Fruit fly (Drosophila melanogaster) whole organism, embryonic: ENCODE measurements around the gene Sik2.
A peak's percentile ranks its signal among the peaks of the same experiment; 100 is the strongest.

ENCODE experiments used
- CG10321 ChIP-seq: fragments of 200-800 bp; sonication (Bioruptor generic); IDR thresholded peaks from 2 replicates; pipeline ENCODE4 v1.3.6; 2022; ENCODE audit warnings: missing biosample characterization, missing genetic modification characterization
- CG11093 ChIP-seq: fragments of 200-800 bp; sonication (Bioruptor generic); IDR thresholded peaks from 3 replicates; pipeline ENCODE4 v1.3.6; 2022; ENCODE audit warnings: missing biosample characterization, missing genetic modification characterization
- CG11398 ChIP-seq: fragments of 200-800 bp; sonication (Bioruptor generic); optimal IDR thresholded peaks from 2 replicates; lab custom pipeline; 2016; ENCODE audit warnings: missing biosample characterization, missing genetic modification characterization
- CG12236 ChIP-seq: fragments of 200-800 bp; sonication (Bioruptor generic); optimal IDR thresholded peaks from 2 replicates; lab custom pipeline; 2016; ENCODE audit warnings: missing biosample characterization, missing genetic modification characterization
- CG12942 ChIP-seq: fragments of 200-800 bp; sonication (Bioruptor generic); optimal IDR thresholded peaks from 3 replicates; lab custom pipeline; 2016; ENCODE audit warnings: missing biosample characterization, missing genetic modification characterization
- CG13624 ChIP-seq: fragments of 200-800 bp; sonication (Bioruptor generic); optimal IDR thresholded peaks from 2 replicates; lab custom pipeline; 2016; ENCODE audit warnings: missing biosample characterization, missing genetic modification characterization
- CG14014 ChIP-seq: fragments of 200-800 bp; sonication (Bioruptor generic); IDR thresholded peaks from 2 replicates; pipeline ENCODE4 v1.3.6; 2022; ENCODE audit warnings: missing biosample characterization, missing genetic modification characterization
- CG14441 ChIP-seq: fragments of 200-800 bp; sonication (Bioruptor generic); IDR thresholded peaks from 2 replicates; pipeline ENCODE4 v1.3.6; 2022; ENCODE audit warnings: missing biosample characterization, missing genetic modification characterization
- CG15269 ChIP-seq: fragments of 200-800 bp; sonication (Bioruptor generic); optimal IDR thresholded peaks from 2 replicates; lab custom pipeline; 2018; ENCODE audit warnings: missing biosample characterization, mild to moderate bottlenecking, missing genetic modification characterization, moderate library complexity
- CG15601 ChIP-seq: fragments of 200-800 bp; sonication (Bioruptor generic); optimal IDR thresholded peaks from 3 replicates; lab custom pipeline; 2019; ENCODE audit warnings: missing biosample characterization, mild to moderate bottlenecking, missing genetic modification characterization, moderate library complexity
- CG18262 ChIP-seq: fragments of 200-800 bp; optimal IDR thresholded peaks from 3 replicates; lab custom pipeline; 2019; ENCODE audit warnings: missing biosample characterization, mild to moderate bottlenecking, missing genetic modification characterization, moderate library complexity
- CG4617 ChIP-seq: fragments of 200-800 bp; sonication (Bioruptor generic); optimal IDR thresholded peaks from 3 replicates; lab custom pipeline; 2016; ENCODE audit warnings: missing biosample characterization, missing genetic modification characterization, borderline replicate concordance
- CG4730 ChIP-seq: fragments of 200-800 bp; sonication (Bioruptor generic); IDR thresholded peaks from 2 replicates; pipeline ENCODE4 v1.3.6; 2022; ENCODE audit warnings: missing biosample characterization, missing genetic modification characterization
- CG7271 ChIP-seq: fragments of 200-800 bp; sonication (Bioruptor generic); optimal IDR thresholded peaks from 2 replicates; lab custom pipeline; 2018; ENCODE audit warnings: missing biosample characterization, mild to moderate bottlenecking, missing genetic modification characterization, moderate library complexity
- CG7745 ChIP-seq: fragments of 200-800 bp; sonication (Bioruptor generic); optimal IDR thresholded peaks from 2 replicates; lab custom pipeline; 2018; ENCODE audit warnings: missing biosample characterization, mild to moderate bottlenecking, missing genetic modification characterization, moderate library complexity
- CG9437 ChIP-seq: fragments of 200-800 bp; sonication (Bioruptor generic); optimal IDR thresholded peaks from 2 replicates; lab custom pipeline; 2018; ENCODE audit warnings: missing biosample characterization, mild to moderate bottlenecking, missing genetic modification characterization
- CG9727 ChIP-seq: fragments of 200-800 bp; sonication (Bioruptor generic); optimal IDR thresholded peaks from 3 replicates; lab custom pipeline; 2017; ENCODE audit warnings: missing biosample characterization, mild to moderate bottlenecking, missing genetic modification characterization
- CG9797 ChIP-seq: fragments of 200-800 bp; sonication (Bioruptor generic); optimal IDR thresholded peaks from 3 replicates; lab custom pipeline; 2018; ENCODE audit warnings: missing biosample characterization, mild to moderate bottlenecking, missing genetic modification characterization
- CG9817 ChIP-seq: fragments of 200-800 bp; sonication (Bioruptor generic); optimal IDR thresholded peaks from 2 replicates; lab custom pipeline; 2018; ENCODE audit warnings: missing biosample characterization, mild to moderate bottlenecking, missing genetic modification characterization, moderate library complexity
- D19B ChIP-seq: fragments of 200-800 bp; sonication (Bioruptor generic); optimal IDR thresholded peaks from 2 replicates; lab custom pipeline; 2017; ENCODE audit warnings: missing biosample characterization, mild to moderate bottlenecking, missing genetic modification characterization
- Dip2 ChIP-seq: fragments of 200-800 bp; sonication (Bioruptor generic); IDR thresholded peaks from 2 replicates; pipeline ENCODE4 v1.3.6; 2022; ENCODE audit warnings: missing biosample characterization, missing genetic modification characterization
- Dp ChIP-seq: fragments of 200-800 bp; sonication (Bioruptor generic); optimal IDR thresholded peaks from 2 replicates; lab custom pipeline; 2018; ENCODE audit warnings: missing biosample characterization, mild to moderate bottlenecking, missing genetic modification characterization, moderate library complexity
- Eip74EF ChIP-seq, 2 experiments: fragments of 200-800 bp in 1 of 2; fragments of >200 bp in 1 of 2; sonication (Bioruptor generic) in 1 of 2; optimal IDR thresholded peaks; 2 replicates each; lab custom pipeline; 2017 to 2019; ENCODE audit warnings: missing biosample characterization in 2 of 2, missing genetic modification characterization in 2 of 2, mild to moderate bottlenecking in 1 of 2, moderate library complexity in 1 of 2
- Fer1 ChIP-seq: fragments of 200-800 bp; sonication (Bioruptor generic); optimal IDR thresholded peaks from 2 replicates; lab custom pipeline; 2017; ENCODE audit warnings: missing biosample characterization, mild to moderate bottlenecking, missing genetic modification characterization
- H15 ChIP-seq: fragments of 200-800 bp; sonication (Bioruptor generic); IDR thresholded peaks from 3 replicates; pipeline ENCODE4 v1.3.6; 2022; ENCODE audit warnings: missing biosample characterization, missing genetic modification characterization
- HmgD ChIP-seq: fragments of 200-800 bp; sonication (Bioruptor generic); optimal IDR thresholded peaks from 3 replicates; lab custom pipeline; 2016; ENCODE audit warnings: missing biosample characterization, missing genetic modification characterization
- Kr ChIP-seq: fragments of 200-800 bp; sonication (Bioruptor generic); optimal IDR thresholded peaks from 2 replicates; lab custom pipeline; 2017; ENCODE audit warnings: missing biosample characterization, mild to moderate bottlenecking, missing genetic modification characterization
- MBD-R2 ChIP-seq: fragments of 200-800 bp; sonication (Bioruptor generic); IDR thresholded peaks from 2 replicates; pipeline ENCODE4 v1.3.6; 2022; ENCODE audit warnings: missing biosample characterization, missing genetic modification characterization
- Rfx ChIP-seq: fragments of 200-800 bp; sonication (Bioruptor generic); IDR thresholded peaks from 2 replicates; pipeline ENCODE4 v1.3.6; 2022; ENCODE audit warnings: missing biosample characterization, missing genetic modification characterization
- Six4 ChIP-seq: fragments of 200-800 bp; sonication (Bioruptor generic); optimal IDR thresholded peaks from 2 replicates; lab custom pipeline; 2016; ENCODE audit warnings: missing biosample characterization, missing genetic modification characterization
- Usf ChIP-seq: fragments of 200-800 bp; sonication (Bioruptor generic); optimal IDR thresholded peaks from 2 replicates; lab custom pipeline; 2017; ENCODE audit warnings: missing genotype, missing biosample characterization, missing genetic modification characterization
- ap ChIP-seq: fragments of 200-800 bp; sonication (Bioruptor generic); IDR thresholded peaks from 2 replicates; pipeline ENCODE4 v1.3.6; 2022; ENCODE audit warnings: missing biosample characterization, missing genetic modification characterization
- ara ChIP-seq: fragments of 200-800 bp; sonication (Bioruptor generic); IDR thresholded peaks from 2 replicates; pipeline ENCODE4 v1.3.6; 2022; ENCODE audit warnings: missing biosample characterization, missing genetic modification characterization
- bowl ChIP-seq: fragments of 200-800 bp; sonication (Bioruptor generic); IDR thresholded peaks from 2 replicates; pipeline ENCODE4 v1.3.6; 2022; ENCODE audit warnings: missing biosample characterization, missing genetic modification characterization
- cas ChIP-seq: fragments of 200-800 bp; sonication (Bioruptor generic); IDR thresholded peaks from 2 replicates; pipeline ENCODE4 v1.3.6; 2022; ENCODE audit warnings: missing biosample characterization, missing genetic modification characterization
- crc ChIP-seq: fragments of 200-800 bp; sonication (Bioruptor generic); optimal IDR thresholded peaks from 2 replicates; lab custom pipeline; 2016; ENCODE audit warnings: missing biosample characterization, missing genetic modification characterization
- dan ChIP-seq: fragments of 200-800 bp; sonication (Bioruptor generic); IDR thresholded peaks from 2 replicates; pipeline ENCODE4 v1.3.6; 2022; ENCODE audit warnings: missing biosample characterization, missing genetic modification characterization
- dimm ChIP-seq: fragments of 200-800 bp; sonication (Bioruptor generic); IDR thresholded peaks from 2 replicates; pipeline ENCODE4 v1.3.6; 2022; ENCODE audit warnings: missing biosample characterization, missing genetic modification characterization
- en ChIP-seq: fragments of 200-800 bp; sonication (Bioruptor generic); optimal IDR thresholded peaks from 2 replicates; lab custom pipeline; 2016; ENCODE audit warnings: missing biosample characterization, missing genetic modification characterization
- eyg ChIP-seq: fragments of 200-800 bp; sonication (Bioruptor generic); optimal IDR thresholded peaks from 3 replicates; lab custom pipeline; 2016; ENCODE audit warnings: missing biosample characterization, missing genetic modification characterization
- gcm2 ChIP-seq: fragments of 200-800 bp; sonication (Bioruptor generic); optimal IDR thresholded peaks from 2 replicates; lab custom pipeline; 2016; ENCODE audit warnings: missing biosample characterization, missing genetic modification characterization
- gsb-n ChIP-seq: fragments of 200-800 bp; sonication (Bioruptor generic); optimal IDR thresholded peaks from 3 replicates; lab custom pipeline; 2018; ENCODE audit warnings: missing biosample characterization, mild to moderate bottlenecking, missing genetic modification characterization
- h ChIP-seq: fragments of >200 bp; optimal IDR thresholded peaks from 2 replicates; lab custom pipeline; 2017
- klu ChIP-seq: fragments of 200-800 bp; sonication (Bioruptor generic); IDR thresholded peaks from 2 replicates; pipeline ENCODE4 v1.3.6; 2022; ENCODE audit warnings: missing biosample characterization, missing genetic modification characterization
- pb ChIP-seq: fragments of 200-800 bp; sonication (Bioruptor generic); optimal IDR thresholded peaks from 3 replicates; lab custom pipeline; 2016; ENCODE audit warnings: missing biosample characterization, missing genetic modification characterization
- sc ChIP-seq, 3 experiments: fragments of >200 bp in 2 of 3; fragments of 200-800 bp in 1 of 3; sonication (Bioruptor generic) in 1 of 3; optimal IDR thresholded peaks; 2 replicates in 2 of 3; 3 replicates in 1 of 3; lab custom pipeline; 2017; ENCODE audit warnings: mild to moderate bottlenecking in 1 of 3, missing biosample characterization in 1 of 3, missing genetic modification characterization in 1 of 3, missing genetic modification reagents in 1 of 3
- schlank ChIP-seq: fragments of 200-800 bp; sonication (Bioruptor generic); optimal IDR thresholded peaks from 2 replicates; lab custom pipeline; 2018; ENCODE audit warnings: missing biosample characterization, mild to moderate bottlenecking, missing genetic modification characterization
- so ChIP-seq: fragments of 200-800 bp; sonication (Bioruptor generic); IDR thresholded peaks from 3 replicates; pipeline ENCODE4 v1.3.6; 2022; ENCODE audit warnings: missing biosample characterization, missing genetic modification characterization
- tio ChIP-seq: fragments of 200-800 bp; sonication (Bioruptor generic); optimal IDR thresholded peaks from 2 replicates; lab custom pipeline; 2017; ENCODE audit warnings: missing biosample characterization, missing genetic modification characterization, inconsistent platforms
- wor ChIP-seq: fragments of 200-800 bp; sonication (Bioruptor generic); IDR thresholded peaks from 2 replicates; pipeline ENCODE4 v1.3.6; 2022; ENCODE audit warnings: missing biosample characterization, missing genetic modification characterization
- zf30C ChIP-seq: fragments of 200-800 bp; sonication (Bioruptor generic); optimal IDR thresholded peaks from 3 replicates; lab custom pipeline; 2018; ENCODE audit warnings: missing biosample characterization, mild to moderate bottlenecking, missing genetic modification characterization

The Sik2 gene

DNA sequence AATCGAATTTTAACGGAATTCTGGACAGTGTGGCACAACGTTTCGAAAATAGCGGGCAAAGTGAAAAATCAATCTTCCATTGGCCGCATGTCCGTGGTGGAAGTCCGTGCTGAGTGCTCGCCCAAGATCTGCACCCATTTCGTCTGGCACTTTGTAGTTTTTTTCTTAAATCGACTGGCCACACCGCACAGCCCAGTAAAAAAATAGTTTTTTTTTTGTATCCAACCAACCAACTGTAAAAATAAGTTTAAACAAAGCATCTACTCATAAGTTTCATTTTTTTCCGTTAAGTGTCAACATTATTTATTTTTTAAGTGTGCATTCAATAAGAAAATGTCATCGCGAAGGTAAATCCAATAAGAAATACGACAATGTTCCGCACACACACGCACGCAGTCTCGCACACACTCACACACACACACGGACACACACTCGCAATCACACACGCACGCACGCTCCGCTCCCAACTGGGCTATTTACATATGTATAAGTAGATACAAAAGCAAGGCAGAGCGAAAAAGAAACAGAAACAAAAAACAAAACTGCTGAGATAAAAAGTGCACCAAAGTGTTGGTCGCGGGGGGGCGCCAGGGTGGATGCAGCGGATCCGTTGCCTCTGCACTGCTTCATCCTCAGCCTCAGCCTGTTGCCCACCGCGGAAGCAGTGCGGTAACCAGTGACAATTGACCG, 32.5 kb upstream of the Sik2 start, which contains the start of gene csw (continued):
- TF ChIP-seq D19B (GFP tag; lab: Kevin White, UChicago) (no peak), sc (optimal IDR thresholded peaks at IDR 0.05; lab: Kevin White, UChicago) (no peak), sc (GFP tag; optimal IDR thresholded peaks at IDR 0.05; lab: Kevin White, UChicago) (no peak), Fer1 (GFP tag; lab: Kevin White, UChicago) (peak; percentile 33), CG11398 (GFP tag; lab: Kevin White, UChicago) (peak; percentile 11), pb (GFP tag; lab: Kevin White, UChicago) (no peak), CG7271 (tag; lab: Kevin White, UChicago) (no peak), CG10321 (GFP tag; lab: Robert Waterston, UW) (0 out of 2 replicates have a peak, but pooled peaks have one; percentile 5), CG7745 (tag; lab: Kevin White, UChicago) (no peak), CG14441 (GFP tag; lab: Robert Waterston, UW) (0 out of 2 replicates have a peak, but pooled peaks have one; percentile 12), CG11093 (GFP tag; lab: Robert Waterston, UW) (no peak), CG12942 (peak; percentile 28), CG4617 (GFP tag; lab: Kevin White, UChicago) (peak; percentile 99), CG9727 (GFP tag; lab: Kevin White, UChicago) (peak; percentile 2), Dip2 (GFP tag; lab: Robert Waterston, UW) (no peak), HmgD (GFP tag; lab: Kevin White, UChicago) (peak; percentile 81), gsb-n (tag; lab: Kevin White, UChicago) (peak; percentile 16), ap (GFP tag; lab: Robert Waterston, UW) (no peak), bowl (GFP tag; lab: Robert Waterston, UW) (no peak), gcm2 (GFP tag; lab: Kevin White, UChicago) (no peak), CG4730 (no peak), CG15269 (tag; lab: Kevin White, UChicago) (peak; percentile 5), dimm (no peak), ara (GFP tag; lab: Robert Waterston, UW) (no peak), CG14014 (no peak), so (GFP tag; lab: Robert Waterston, UW) (no peak), CG18262 (tag; lab: Kevin White, UChicago) (no peak), eyg (no peak), zf30C (GFP tag; lab: Kevin White, UChicago) (no peak), CG15601 (tag; lab: Kevin White, UChicago) (peak; percentile 40), tio (GFP tag; lab: Kevin White, UChicago) (no peak), Six4 (GFP tag; lab: Kevin White, UChicago) (no peak), Kr (GFP tag; lab: Kevin White, UChicago) (no peak), CG12236 (GFP tag; lab: Kevin White, UChicago) (no peak), Rfx (GFP tag; lab: Robert Waterston, UW) (peak; percentile 59), Eip74EF (GFP tag; optimal IDR thresholded peaks at IDR 0.05; lab: Kevin White, UChicago) (no peak), CG9817 (tag; lab: Kevin White, UChicago) (peak; percentile 22), crc (no peak), Usf (GFP tag; lab: Kevin White, UChicago) (no peak), CG9437 (GFP tag; lab: Kevin White, UChicago) (no peak), Dp (peak; percentile 75), H15 (GFP tag; lab: Robert Waterston, UW) (no peak), wor (no peak), schlank (tag; lab: Kevin White, UChicago) (no peak), MBD-R2 (GFP tag; lab: Robert Waterston, UW) (peak; percentile 69), CG13624 (peak; percentile 49), h (lab: Kevin White, UChicago) (no peak), klu (GFP tag; lab: Robert Waterston, UW) (no peak), dan (GFP tag; lab: Robert Waterston, UW) (no peak), CG9797 (GFP tag; lab: Kevin White, UChicago) (peak; percentile 92), cas (GFP tag; lab: Robert Waterston, UW) (no peak), en (GFP tag; lab: Kevin White, UChicago) (no peak)
